Worm (Caenorhabditis elegans): ENCODE results near the gene ttr-23.

Gene ttr-23

DNA sequence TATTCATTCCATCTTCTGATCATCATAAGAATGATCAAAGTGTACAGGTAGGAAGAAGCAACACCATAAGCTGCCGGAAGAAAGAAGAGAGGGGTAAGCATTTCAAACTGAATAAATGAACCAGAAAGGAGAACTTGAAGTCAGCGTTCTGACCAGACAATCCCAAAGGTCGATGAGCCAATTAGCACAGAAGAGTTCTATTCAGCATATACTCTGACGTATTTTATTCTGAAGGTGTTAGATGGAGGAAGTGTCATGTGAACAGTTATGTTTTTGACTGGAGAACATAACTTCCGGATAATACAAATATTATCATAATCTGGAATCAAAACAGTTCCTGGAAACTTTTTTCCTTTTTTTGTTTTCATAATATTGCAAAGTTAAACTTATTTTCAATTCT lies 966 bp downstream of the ttr-23 start, which contains the start of gene srg-32:
srg-32 (minus strand) TSS at position 101 of the 400 bp plus-strand sequence.
- TF ChIP-seq lin-11 (tag; optimal IDR thresholded peaks at IDR 0.05) (no peak), nhr-77 (tag; optimal IDR thresholded peaks at IDR 0.05) (no peak), aly-2 (tag; optimal IDR thresholded peaks at IDR 0.05) (no peak), sma-3 (GFP tag; optimal IDR thresholded peaks at IDR 0.05) (no peak), alr-1 (tag; optimal IDR thresholded peaks at IDR 0.05) (no peak), ama-1 (optimal IDR thresholded peaks at IDR 0.05) (no peak), lsy-2 (tag; optimal IDR thresholded peaks at IDR 0.05) (no peak), lin-13 (GFP tag; optimal IDR thresholded peaks at IDR 0.05) (no peak)

DNA sequence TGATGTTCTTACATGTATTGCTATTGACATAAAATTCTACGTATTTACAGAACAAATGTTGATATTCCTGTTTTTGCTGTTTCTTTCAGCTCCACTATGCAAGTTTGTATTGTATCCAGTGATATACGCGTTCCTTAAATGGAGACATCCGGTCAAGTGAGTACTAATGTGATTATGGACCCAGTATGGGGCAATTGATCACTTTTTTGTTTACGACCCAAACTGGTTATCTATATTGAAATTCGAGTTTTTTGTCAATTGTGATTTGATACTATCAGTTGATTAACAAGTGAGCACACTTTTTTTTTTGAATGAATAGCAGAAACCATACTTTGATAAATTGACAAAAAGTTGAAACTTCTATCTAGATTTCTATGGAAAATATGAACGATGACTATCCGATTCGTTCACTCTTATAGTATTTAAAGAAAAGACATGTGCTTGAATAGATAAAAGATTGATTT lies 7.8 kb downstream of the ttr-23 start, which contains the start of gene T21C9.6:
T21C9.6 (plus strand) TSS at position 51 of the 464 bp plus-strand sequence.
- TF ChIP-seq lsy-2 (tag; optimal IDR thresholded peaks at IDR 0.05) (no peak), fos-1 (tag; optimal IDR thresholded peaks at IDR 0.05) (peak; percentile 30)

DNA sequence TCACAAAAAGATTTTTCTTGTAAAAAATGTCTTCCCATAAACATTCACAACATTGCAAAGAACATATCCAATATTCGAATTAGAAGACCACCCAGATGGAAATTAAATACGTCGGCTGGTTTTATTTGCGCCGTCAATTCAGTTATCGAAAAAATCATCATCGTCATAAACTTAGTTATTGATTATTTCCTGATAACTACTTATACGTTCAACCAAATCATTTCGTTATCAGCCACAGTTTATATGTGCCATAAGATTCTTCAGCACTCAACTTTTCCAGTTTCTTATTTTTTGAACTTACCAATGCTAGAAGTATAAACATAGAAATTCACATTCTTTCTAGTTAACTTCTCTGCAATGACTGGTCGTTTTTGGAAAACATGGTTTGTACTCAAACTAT lies 9.0 kb downstream of the ttr-23 start:
- TF ChIP-seq gmeb-1 (tag; optimal IDR thresholded peaks at IDR 0.05) (peak; percentile 5), lin-13 (GFP tag; optimal IDR thresholded peaks at IDR 0.05) (no peak), dmd-4 (tag; optimal IDR thresholded peaks at IDR 0.05) (no peak), sma-9 (GFP tag; optimal IDR thresholded peaks at IDR 0.05) (peak; percentile 32), sma-9 (tag; optimal IDR thresholded peaks at IDR 0.05) (no peak), elt-3 (tag; optimal IDR thresholded peaks at IDR 0.05) (no peak), crh-2 (tag; optimal IDR thresholded peaks at IDR 0.05) (peak; percentile 23), R02D3.7 (tag; optimal IDR thresholded peaks at IDR 0.05) (no peak), aly-2 (tag; optimal IDR thresholded peaks at IDR 0.05) (no peak), sma-3 (GFP tag; optimal IDR thresholded peaks at IDR 0.05) (no peak), nhr-23 (tag; optimal IDR thresholded peaks at IDR 0.05) (no peak), C34F6.9 (tag; optimal IDR thresholded peaks at IDR 0.05) (no peak), lsy-2 (tag; optimal IDR thresholded peaks at IDR 0.05) (no peak), nhr-77 (tag; optimal IDR thresholded peaks at IDR 0.05) (no peak), alr-1 (tag; optimal IDR thresholded peaks at IDR 0.05) (no peak), elt-1 (tag; optimal IDR thresholded peaks at IDR 0.05) (no peak), egl-27 (tag; optimal IDR thresholded peaks at IDR 0.05) (no peak), ztf-4 (tag; optimal IDR thresholded peaks at IDR 0.05) (no peak), peb-1 (tag; optimal IDR thresholded peaks at IDR 0.05) (no peak), ama-1 (optimal IDR thresholded peaks at IDR 0.05) (no peak), sem-4 (tag; optimal IDR thresholded peaks at IDR 0.05) (no peak), unc-55 (GFP tag; optimal IDR thresholded peaks at IDR 0.05) (no peak), fos-1 (tag; optimal IDR thresholded peaks at IDR 0.05) (peak; percentile 83), blmp-1 (tag; optimal IDR thresholded peaks at IDR 0.05; ENCODE audit: insufficient read depth) (no peak), nhr-10 (tag; optimal IDR thresholded peaks at IDR 0.05) (no peak), skn-1 (tag; optimal IDR thresholded peaks at IDR 0.05) (peak; percentile 46), ztf-1 (GFP tag; conservative IDR thresholded peaks at IDR 0.05) (no peak), nhr-25 (tag; optimal IDR thresholded peaks at IDR 0.05) (no peak), unc-62 (GFP tag; optimal IDR thresholded peaks at IDR 0.05) (no peak), ceh-82 (tag; optimal IDR thresholded peaks at IDR 0.05) (no peak), mab-5 (tag; optimal IDR thresholded peaks at IDR 0.05) (no peak), nhr-6 (tag; optimal IDR thresholded peaks at IDR 0.05) (no peak), snpc-4 (tag; optimal IDR thresholded peaks at IDR 0.05) (no peak), ztf-11 (tag; optimal IDR thresholded peaks at IDR 0.05) (no peak), nhr-21 (tag; optimal IDR thresholded peaks at IDR 0.05) (no peak), F13H6.1 (tag; optimal IDR thresholded peaks at IDR 0.05) (no peak)

DNA sequence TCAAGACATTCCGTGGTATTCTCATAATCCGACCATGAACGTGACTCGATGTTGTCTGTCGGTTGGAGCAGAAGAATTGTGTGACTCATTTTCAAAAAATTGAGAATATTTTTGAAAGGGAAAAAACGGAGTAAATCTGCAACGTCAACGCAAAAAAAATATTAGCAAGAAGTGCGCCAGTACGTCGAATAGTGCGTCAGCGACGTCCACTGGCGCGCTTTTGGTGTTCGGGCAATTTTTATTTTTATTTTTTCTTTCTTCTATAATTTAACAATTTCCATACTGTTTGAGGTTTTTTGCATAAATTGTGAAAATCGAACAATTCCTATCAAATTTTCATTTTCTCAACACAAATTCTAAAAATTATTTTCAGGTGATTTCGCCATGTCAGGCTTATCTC lies 10.7 kb downstream of the ttr-23 start, which contains the start of the genes erh-1 and lpd-9:
erh-1 (minus strand) TSS at position 204 of the 400 bp plus-strand sequence.
lpd-9 (plus strand) TSS at position 368 of the 400 bp plus-strand sequence.
- TF ChIP-seq aly-2 (tag; optimal IDR thresholded peaks at IDR 0.05) (no peak), unc-39 (tag; optimal IDR thresholded peaks at IDR 0.05) (no peak), nhr-25 (tag; optimal IDR thresholded peaks at IDR 0.05) (no peak), mab-5 (tag; optimal IDR thresholded peaks at IDR 0.05) (peak; percentile 72), snpc-4 (tag; optimal IDR thresholded peaks at IDR 0.05) (peak; percentile 49), ztf-11 (tag; optimal IDR thresholded peaks at IDR 0.05) (no peak), lin-11 (tag; optimal IDR thresholded peaks at IDR 0.05) (peak; percentile 56), nhr-11 (tag; optimal IDR thresholded peaks at IDR 0.05) (no peak), gmeb-1 (tag; optimal IDR thresholded peaks at IDR 0.05) (peak; percentile 85), peb-1 (tag; optimal IDR thresholded peaks at IDR 0.05) (no peak), sma-9 (GFP tag; optimal IDR thresholded peaks at IDR 0.05) (peak; percentile 85), sma-9 (tag; optimal IDR thresholded peaks at IDR 0.05) (no peak), R02D3.7 (tag; optimal IDR thresholded peaks at IDR 0.05) (peak; percentile 2), nhr-129 (tag; optimal IDR thresholded peaks at IDR 0.05) (peak; percentile 51), dmd-4 (tag; optimal IDR thresholded peaks at IDR 0.05) (no peak), C34F6.9 (tag; optimal IDR thresholded peaks at IDR 0.05) (peak; percentile 90), sem-4 (tag; optimal IDR thresholded peaks at IDR 0.05) (peak; percentile 25), nhr-6 (tag; optimal IDR thresholded peaks at IDR 0.05) (no peak), zag-1 (tag; optimal IDR thresholded peaks at IDR 0.05) (no peak), elt-1 (tag; optimal IDR thresholded peaks at IDR 0.05) (no peak), ceh-82 (tag; optimal IDR thresholded peaks at IDR 0.05) (no peak), crh-2 (tag; optimal IDR thresholded peaks at IDR 0.05) (peak; percentile 59), nhr-23 (tag; optimal IDR thresholded peaks at IDR 0.05) (no peak), nhr-21 (tag; optimal IDR thresholded peaks at IDR 0.05) (peak; percentile 61), blmp-1 (tag; optimal IDR thresholded peaks at IDR 0.05; ENCODE audit: insufficient read depth) (peak; percentile 17), nhr-237 (tag; optimal IDR thresholded peaks at IDR 0.05) (no peak), lin-13 (GFP tag; optimal IDR thresholded peaks at IDR 0.05) (peak; percentile 50), unc-55 (GFP tag; optimal IDR thresholded peaks at IDR 0.05) (peak; percentile 89), ztf-1 (GFP tag; conservative IDR thresholded peaks at IDR 0.05) (no peak), ZK546.5 (tag; optimal IDR thresholded peaks at IDR 0.05) (no peak), sma-3 (GFP tag; optimal IDR thresholded peaks at IDR 0.05) (peak; percentile 65), nhr-77 (tag; optimal IDR thresholded peaks at IDR 0.05) (no peak), ztf-4 (tag; optimal IDR thresholded peaks at IDR 0.05) (no peak), egl-27 (tag; optimal IDR thresholded peaks at IDR 0.05) (peak; percentile 79), nhr-10 (tag; optimal IDR thresholded peaks at IDR 0.05) (peak; percentile 25), elt-3 (tag; optimal IDR thresholded peaks at IDR 0.05) (no peak)

All from whole organism, L2 larva.